Worm (Caenorhabditis elegans): Measurements from ENCODE around the gene Y41C4A.9.

ce11 chrIII:11750232-11750631 lies 31.8 kb upstream of the Y41C4A.9 start:
- TF ChIP-seq mep-1 (tag; optimal IDR thresholded peaks at IDR 0.05) (no peak), mab-9 (GFP tag; IDR thresholded peaks at IDR 0.05) (no peak), skn-1 (tag; optimal IDR thresholded peaks at IDR 0.05) (no peak), nhr-237 (tag; optimal IDR thresholded peaks at IDR 0.05) (no peak), C16A3.4 (tag; optimal IDR thresholded peaks at IDR 0.05) (no peak), dpl-1 (GFP tag; optimal IDR thresholded peaks at IDR 0.05) (no peak), egl-27 (tag; optimal IDR thresholded peaks at IDR 0.05) (no peak), ztf-4 (tag; optimal IDR thresholded peaks at IDR 0.05) (no peak), ama-1 (optimal IDR thresholded peaks at IDR 0.05) (no peak)
